Worm (Caenorhabditis elegans) whole organism, early embryonic: Measurements from ENCODE around the gene M03A1.3.

Experiments used
- F13C5.2 ChIP-seq: sonication (generic microtip); optimal IDR thresholded peaks from 2 replicates; lab custom pipeline; 2017; ENCODE audit warnings: mild to moderate bottlenecking, missing genetic modification characterization, inconsistent platforms, missing compliant biosample characterization
- ama-1 ChIP-seq: fragments of 150-350 bp; optimal IDR thresholded peaks from 2 replicates; lab custom pipeline; 2014
- ceh-36 ChIP-seq: sonication (generic microtip); optimal IDR thresholded peaks from 2 replicates; lab custom pipeline; 2016; ENCODE audit warnings: missing genetic modification characterization, inconsistent platforms, missing compliant biosample characterization
- flt-1 ChIP-seq: fragments of 200-800 bp; sonication (Bioruptor generic); IDR thresholded peaks from 2 replicates; pipeline ENCODE4 v1.3.6; 2022; ENCODE audit warnings: missing genetic modification characterization, missing compliant biosample characterization
- pes-1 ChIP-seq: fragments of 200-800 bp; sonication (Bioruptor generic); IDR thresholded peaks from 2 replicates; pipeline ENCODE4 v1.3.6; 2022; ENCODE audit warnings: missing genetic modification reagents, missing genetic modification characterization, missing compliant biosample characterization
- sea-1 ChIP-seq: fragments of 200-800 bp; sonication (Bioruptor generic); conservative IDR thresholded peaks from 2 replicates; pipeline ENCODE4 v1.3.6; 2022; ENCODE audit warnings: missing genetic modification characterization, missing compliant biosample characterization
- tbx-11 ChIP-seq: fragments of 200-800 bp; sonication (Bioruptor generic); IDR thresholded peaks from 2 replicates; pipeline ENCODE4 v1.3.6; 2022; ENCODE audit warnings: missing genetic modification characterization, missing compliant biosample characterization
- tbx-37 ChIP-seq: fragments of 200-800 bp; sonication (Bioruptor generic); conservative IDR thresholded peaks from 2 replicates; pipeline ENCODE4 v1.3.6; 2022; ENCODE audit warnings: missing genetic modification reagents, missing genetic modification characterization, missing compliant biosample characterization
- tra-4 ChIP-seq: sonication (generic microtip); optimal IDR thresholded peaks from 2 replicates; lab custom pipeline; 2017; ENCODE audit warnings: missing genetic modification characterization, missing compliant biosample characterization

- TF ChIP-seq pes-1 (GFP tag; lab: Robert Waterston, UW) (no peak), tbx-37 (GFP tag; lab: Robert Waterston, UW) (no peak), tbx-11 (GFP tag; lab: Robert Waterston, UW) (no peak), F13C5.2 (tag; lab: Kevin White, UChicago) (no peak), sea-1 (GFP tag; lab: Robert Waterston, UW) (no peak), ama-1 (no peak), flt-1 (no peak), tra-4 (no peak), ceh-36 (no peak)
These were observed 41.2 kb downstream of the M03A1.3 start for ce11 chrII:4598815-4599214.
